Fruit fly (Drosophila melanogaster) whole organism, embryonic: ENCODE results near the gene Rnb.

Experiments used
- Abd-B ChIP-seq: fragments of 200-800 bp; sonication (Bioruptor generic); optimal IDR thresholded peaks from 2 replicates; lab custom pipeline; 2018; ENCODE audit warnings: missing biosample characterization, mild to moderate bottlenecking, missing genetic modification characterization, moderate library complexity
- Aef1 ChIP-seq: fragments of 200-800 bp; sonication (Bioruptor generic); IDR thresholded peaks from 3 replicates; pipeline ENCODE4 v1.3.6; 2022; ENCODE audit warnings: missing biosample characterization, missing genetic modification characterization
- Antp ChIP-seq: fragments of 200-800 bp; sonication (Bioruptor generic); optimal IDR thresholded peaks from 3 replicates; lab custom pipeline; 2016; ENCODE audit warnings: missing biosample characterization, missing genetic modification characterization
- Atf6 ChIP-seq: fragments of 200-800 bp; sonication (Bioruptor generic); IDR thresholded peaks from 2 replicates; pipeline ENCODE4 v1.3.6; 2022; ENCODE audit warnings: missing biosample characterization, missing genetic modification characterization
- Bdp1 ChIP-seq: fragments of 200-800 bp; sonication (Bioruptor generic); optimal IDR thresholded peaks from 3 replicates; lab custom pipeline; 2016; ENCODE audit warnings: missing biosample characterization, missing genetic modification characterization
- C15 ChIP-seq: fragments of 200-800 bp; sonication (Bioruptor generic); IDR thresholded peaks from 3 replicates; pipeline ENCODE4 v1.3.6; 2022; ENCODE audit warnings: missing biosample characterization, missing genetic modification characterization
- CG10959 ChIP-seq: fragments of 200-800 bp; sonication (Bioruptor generic); IDR thresholded peaks from 2 replicates; pipeline ENCODE4 v1.3.6; 2022; ENCODE audit warnings: missing biosample characterization, missing genetic modification characterization
- CG11398 ChIP-seq: fragments of 200-800 bp; sonication (Bioruptor generic); optimal IDR thresholded peaks from 2 replicates; lab custom pipeline; 2016; ENCODE audit warnings: missing biosample characterization, missing genetic modification characterization
- CG12219 ChIP-seq: fragments of 200-800 bp; sonication (Bioruptor generic); optimal IDR thresholded peaks from 3 replicates; lab custom pipeline; 2018; ENCODE audit warnings: missing biosample characterization, mild to moderate bottlenecking, missing genetic modification characterization
- CG12769 ChIP-seq: fragments of 200-800 bp; sonication (Bioruptor generic); optimal IDR thresholded peaks from 2 replicates; lab custom pipeline; 2019; ENCODE audit warnings: missing biosample characterization, mild to moderate bottlenecking, missing genetic modification characterization, moderate library complexity
- CG14014 ChIP-seq: fragments of 200-800 bp; sonication (Bioruptor generic); IDR thresholded peaks from 2 replicates; pipeline ENCODE4 v1.3.6; 2022; ENCODE audit warnings: missing biosample characterization, missing genetic modification characterization
- CG14965 ChIP-seq: fragments of 200-800 bp; sonication (Bioruptor generic); optimal IDR thresholded peaks from 2 replicates; lab custom pipeline; 2016; ENCODE audit warnings: missing biosample characterization, missing genetic modification characterization, borderline replicate concordance
- CG17186 ChIP-seq: fragments of 200-800 bp; sonication (Bioruptor generic); optimal IDR thresholded peaks from 3 replicates; lab custom pipeline; 2017; ENCODE audit warnings: missing biosample characterization, missing genetic modification reagents, missing genetic modification characterization
- CG30403 ChIP-seq: fragments of 200-800 bp; sonication (Bioruptor generic); optimal IDR thresholded peaks from 3 replicates; lab custom pipeline; 2016; ENCODE audit warnings: missing biosample characterization, missing genetic modification characterization
- CG3726 ChIP-seq: fragments of 200-800 bp; sonication (Bioruptor generic); IDR thresholded peaks from 3 replicates; pipeline ENCODE4, ENCODE4 v1.3.6; 2022; ENCODE audit warnings: missing biosample characterization, missing genetic modification characterization
- CG5245 ChIP-seq: fragments of 200-800 bp; sonication (Bioruptor generic); optimal IDR thresholded peaks from 3 replicates; lab custom pipeline; 2016; ENCODE audit warnings: missing biosample characterization, missing genetic modification characterization
- CG6689 ChIP-seq: fragments of 200-800 bp; sonication (Bioruptor generic); IDR thresholded peaks from 2 replicates; pipeline ENCODE4 v1.3.6; 2022; ENCODE audit warnings: missing biosample characterization, missing genetic modification characterization
- CG8765 ChIP-seq: fragments of 200-800 bp; sonication (Bioruptor generic); IDR thresholded peaks from 2 replicates; pipeline ENCODE4 v1.3.6; 2022; ENCODE audit warnings: missing biosample characterization, missing genetic modification characterization
- CG9797 ChIP-seq: fragments of 200-800 bp; sonication (Bioruptor generic); optimal IDR thresholded peaks from 3 replicates; lab custom pipeline; 2018; ENCODE audit warnings: missing biosample characterization, mild to moderate bottlenecking, missing genetic modification characterization
- D ChIP-seq, 2 experiments: fragments of 200-800 bp in 1 of 2; fragments of >200 bp in 1 of 2; sonication (Bioruptor generic) in 1 of 2; optimal IDR thresholded peaks; 2 replicates in 1 of 2; 3 replicates in 1 of 2; lab custom pipeline; 2017; ENCODE audit warnings: mild to moderate bottlenecking in 1 of 2, missing biosample characterization in 1 of 2, missing genetic modification characterization in 1 of 2, missing genetic modification reagents in 1 of 2
- Ets65A ChIP-seq: fragments of 200-800 bp; sonication (Bioruptor generic); peaks from one replicate; lab custom pipeline; 2016; ENCODE audit warnings: missing biosample characterization, missing genetic modification characterization
- MESR4 ChIP-seq: fragments of 200-800 bp; sonication (Bioruptor generic); optimal IDR thresholded peaks from 2 replicates; lab custom pipeline; 2018; ENCODE audit warnings: missing biosample characterization, mild to moderate bottlenecking, missing genetic modification characterization, moderate library complexity
- Mad ChIP-seq: fragments of 200-800 bp; sonication (Bioruptor generic); optimal IDR thresholded peaks from 2 replicates; lab custom pipeline; 2016; ENCODE audit warnings: missing biosample characterization, missing genetic modification characterization
- Max ChIP-seq: fragments of 200-800 bp; sonication (Bioruptor generic); optimal IDR thresholded peaks from 2 replicates; lab custom pipeline; 2016; ENCODE audit warnings: missing biosample characterization, mild to moderate bottlenecking, missing genetic modification characterization
- Ravus ChIP-seq: fragments of 200-800 bp; sonication (Bioruptor generic); IDR thresholded peaks from 2 replicates; pipeline ENCODE4 v1.3.6; 2022; ENCODE audit warnings: missing biosample characterization, missing genetic modification characterization
- Rx ChIP-seq: fragments of 200-800 bp; sonication (Bioruptor generic); IDR thresholded peaks from 2 replicates; pipeline ENCODE4 v1.3.6; 2022; ENCODE audit warnings: missing biosample characterization, missing genetic modification characterization
- Xbp1 ChIP-seq: fragments of 200-800 bp; sonication (Bioruptor generic); optimal IDR thresholded peaks from 3 replicates; lab custom pipeline; 2016; ENCODE audit warnings: missing biosample characterization, mild to moderate bottlenecking, missing genetic modification characterization
- ci ChIP-seq: fragments of 200-800 bp; sonication (Bioruptor generic); IDR thresholded peaks from 3 replicates; pipeline ENCODE4 v1.3.6; 2022; ENCODE audit warnings: missing biosample characterization, missing genetic modification characterization
- corto ChIP-seq: fragments of 200-800 bp; sonication (Bioruptor generic); optimal IDR thresholded peaks from 2 replicates; lab custom pipeline; 2016; ENCODE audit warnings: missing biosample characterization, mild to moderate bottlenecking, missing genetic modification characterization, moderate library complexity
- crol ChIP-seq: fragments of 200-800 bp; sonication (Bioruptor generic); IDR thresholded peaks from 2 replicates; pipeline ENCODE4 v1.3.6; 2022; ENCODE audit warnings: missing biosample characterization, missing genetic modification characterization
- da ChIP-seq: fragments of 200-800 bp; sonication (Bioruptor generic); optimal IDR thresholded peaks from 2 replicates; lab custom pipeline; 2016; ENCODE audit warnings: missing biosample characterization, missing genetic modification characterization
- gsb-n ChIP-seq: fragments of 200-800 bp; sonication (Bioruptor generic); optimal IDR thresholded peaks from 3 replicates; lab custom pipeline; 2018; ENCODE audit warnings: missing biosample characterization, mild to moderate bottlenecking, missing genetic modification characterization
- gt ChIP-seq: fragments of 200-800 bp; sonication (Bioruptor generic); IDR thresholded peaks from 2 replicates; pipeline ENCODE4 v1.3.6; 2022; ENCODE audit warnings: missing biosample characterization, missing genetic modification characterization
- hkb ChIP-seq, 2 experiments: fragments of 200-800 bp in 1 of 2; fragments of >200 bp in 1 of 2; sonication (Bioruptor generic) in 1 of 2; IDR thresholded peaks in 1 of 2; optimal IDR thresholded peaks in 1 of 2; 2 replicates each; pipeline versions ENCODE4 v1.3.6 to Lab custom; 2017 to 2022; ENCODE audit warnings: missing biosample characterization in 1 of 2, missing genetic modification characterization in 1 of 2
- ind ChIP-seq: fragments of 200-800 bp; sonication (Bioruptor generic); optimal IDR thresholded peaks from 3 replicates; lab custom pipeline; 2016; ENCODE audit warnings: missing biosample characterization, missing genetic modification characterization
- kah ChIP-seq: fragments of 200-800 bp; sonication (Bioruptor generic); optimal IDR thresholded peaks from 2 replicates; lab custom pipeline; 2018; ENCODE audit warnings: missing biosample characterization, mild to moderate bottlenecking, missing genetic modification characterization
- pan ChIP-seq, 4 experiments: fragments of >200 bp in 3 of 4; fragments of 200-800 bp in 1 of 4; sonication (Bioruptor generic) in 1 of 4; optimal IDR thresholded peaks in 3 of 4; IDR thresholded peaks in 1 of 4; 2 replicates each; pipeline versions ENCODE4 v1.3.6 to Lab custom; 2017 to 2022; ENCODE audit warnings: missing biosample characterization in 2 of 4, missing genetic modification characterization in 2 of 4, mixed read lengths in 1 of 4
- peb ChIP-seq: fragments of 200-800 bp; sonication (Bioruptor generic); IDR thresholded peaks from 2 replicates; pipeline ENCODE4 v1.3.6; 2022; ENCODE audit warnings: missing biosample characterization, missing genetic modification characterization
- phol ChIP-seq: fragments of 200-800 bp; sonication (Bioruptor generic); optimal IDR thresholded peaks from 3 replicates; lab custom pipeline; 2018; ENCODE audit warnings: missing biosample characterization, mild to moderate bottlenecking, missing genetic modification characterization, moderate library complexity
- prd ChIP-seq, 3 experiments: fragments of >200 bp in 2 of 3; fragments of 200-800 bp in 1 of 3; sonication (Bioruptor generic) in 1 of 3; optimal IDR thresholded peaks in 2 of 3; IDR thresholded peaks in 1 of 3; 2 replicates in 2 of 3; 3 replicates in 1 of 3; pipeline versions ENCODE4 v1.3.6 to Lab custom; 2017 to 2022; ENCODE audit warnings: missing biosample characterization in 1 of 3, missing genetic modification characterization in 1 of 3
- row ChIP-seq: fragments of 200-800 bp; sonication (Bioruptor generic); IDR thresholded peaks from 3 replicates; pipeline ENCODE4 v1.3.6; 2022; ENCODE audit warnings: missing biosample characterization, missing genetic modification characterization
- sens ChIP-seq: fragments of 200-800 bp; sonication (Bioruptor generic); peaks from one replicate; lab custom pipeline; 2016; ENCODE audit warnings: missing biosample characterization, missing genetic modification characterization
- sob ChIP-seq: fragments of 200-800 bp; sonication (Bioruptor generic); IDR thresholded peaks from 2 replicates; pipeline ENCODE4 v1.3.6; 2022; ENCODE audit warnings: missing biosample characterization, missing genetic modification characterization
- tap ChIP-seq: fragments of 200-800 bp; optimal IDR thresholded peaks from 3 replicates; lab custom pipeline; 2019; ENCODE audit warnings: missing biosample characterization, mild to moderate bottlenecking, missing genetic modification characterization, moderate library complexity
- tgo ChIP-seq: fragments of 200-800 bp; sonication (Bioruptor generic); IDR thresholded peaks from 3 replicates; pipeline ENCODE4 v1.3.6; 2022; ENCODE audit warnings: missing biosample characterization, missing genetic modification characterization
- twi ChIP-seq: fragments of 200-800 bp; optimal IDR thresholded peaks from 2 replicates; lab custom pipeline; 2019; ENCODE audit warnings: missing biosample characterization, mild to moderate bottlenecking, missing genetic modification characterization, moderate library complexity
- vvl ChIP-seq: fragments of 200-800 bp; sonication (Bioruptor generic); IDR thresholded peaks from 2 replicates; pipeline ENCODE4 v1.3.6; 2022; ENCODE audit warnings: missing biosample characterization, missing genetic modification characterization

Rnb gene

DNA sequence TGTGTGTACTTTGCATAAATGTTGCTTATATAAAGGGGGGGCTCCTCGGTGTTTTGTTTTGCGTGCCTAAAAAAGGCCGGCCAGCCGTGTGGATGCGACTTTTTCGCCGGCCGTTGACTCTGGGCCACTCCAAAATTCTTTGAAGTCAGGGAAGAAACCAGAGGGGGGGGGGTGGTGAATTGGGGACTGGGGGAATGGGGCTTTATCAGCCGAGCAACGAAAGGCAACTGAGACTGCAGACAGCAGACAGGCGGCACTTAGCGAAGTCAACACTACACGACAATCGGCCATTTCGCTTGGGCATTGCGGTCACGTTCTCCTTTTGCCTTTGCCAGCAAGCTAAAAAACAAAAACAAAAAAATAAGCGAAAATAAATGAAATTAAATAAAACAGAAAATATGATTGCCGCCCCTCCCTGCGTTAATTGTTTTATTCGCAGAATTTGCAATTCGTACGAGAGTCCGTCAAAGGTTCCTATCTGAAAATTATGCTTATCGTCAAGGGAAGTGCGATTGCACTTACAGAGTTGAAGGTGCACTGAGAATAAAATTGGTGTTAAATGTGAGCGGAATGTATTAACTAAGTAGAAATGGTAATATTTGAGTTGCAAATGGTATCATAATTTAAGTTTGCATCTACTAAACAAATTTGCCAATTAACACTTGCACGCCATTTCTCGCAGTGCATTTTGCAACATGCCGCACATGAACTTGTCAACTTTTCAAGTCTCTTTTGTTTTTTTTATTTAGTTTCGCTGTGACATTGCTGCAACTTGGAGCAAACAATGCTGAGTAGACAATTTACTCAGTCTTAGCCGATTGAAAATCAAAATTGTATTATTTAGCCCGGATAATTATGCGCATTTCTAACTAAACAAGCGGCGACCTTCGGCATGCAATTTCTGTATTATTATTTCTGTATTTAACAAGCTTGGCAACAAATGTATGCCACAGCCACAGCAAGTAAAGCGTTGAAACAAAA is 12.8 kb downstream of the Rnb start (continued):
- TF ChIP-seq crol, result peak; percentile 57
- no peak for TF ChIP-seq CG11398 (GFP tag; lab: Kevin White, UChicago)
- TF ChIP-seq tgo (GFP tag; lab: Robert Waterston, UW), result 0 out of 3 replicates have a peak, but pooled peaks have one; percentile 14
- no peak for TF ChIP-seq prd (optimal IDR thresholded peaks at IDR 0.05; lab: Kevin White, UChicago)
- TF ChIP-seq prd (GFP tag; IDR thresholded peaks at IDR 0.05; lab: Robert Waterston, UW), result peak; percentile 49; the same call in 1 of the 3 replicates
- 0 out of 3 replicates have a peak, but pooled peaks have one; percentile 31 for TF ChIP-seq row
- TF ChIP-seq C15 (GFP tag; lab: Robert Waterston, UW), result no peak
- TF ChIP-seq sens (GFP tag; lab: Kevin White, UChicago), result peak; percentile 80
- 0 out of 3 replicates have a peak, but pooled peaks have one; percentile 47 for TF ChIP-seq CG3726
- no peak for TF ChIP-seq kah (GFP tag; lab: Kevin White, UChicago)
- TF ChIP-seq CG14014 (GFP tag; lab: Robert Waterston, UW), result 0 out of 2 replicates have a peak, but pooled peaks have one; percentile 26
- TF ChIP-seq hkb (optimal IDR thresholded peaks at IDR 0.05; lab: Kevin White, UChicago), result no peak
- TF ChIP-seq hkb (GFP tag; IDR thresholded peaks at IDR 0.05; lab: Robert Waterston, UW), result peak; percentile 41; the same call in 1 of the 2 replicates
- TF ChIP-seq CG30403 (GFP tag; lab: Kevin White, UChicago), result no peak
- no peak for TF ChIP-seq CG14965 (GFP tag; lab: Kevin White, UChicago)
- no peak for TF ChIP-seq twi (tag; lab: Kevin White, UChicago)
- peak; percentile 26 for TF ChIP-seq phol (tag; lab: Kevin White, UChicago)
- TF ChIP-seq Mad (GFP tag; lab: Kevin White, UChicago), result no peak
- no peak for TF ChIP-seq CG17186 (GFP tag; lab: Kevin White, UChicago)
- no peak for TF ChIP-seq CG9797 (GFP tag; lab: Kevin White, UChicago)
- TF ChIP-seq CG5245 (GFP tag; lab: Kevin White, UChicago), result no peak
- TF ChIP-seq peb (GFP tag; lab: Robert Waterston, UW), result no peak
- no peak for TF ChIP-seq CG10959
- peak; percentile 39; the same call in 1 of the 3 replicates for TF ChIP-seq Aef1
- no peak for TF ChIP-seq tap (tag; lab: Kevin White, UChicago)
- no peak for TF ChIP-seq D (optimal IDR thresholded peaks at IDR 0.05; lab: Kevin White, UChicago)
- no peak for TF ChIP-seq D (GFP tag; optimal IDR thresholded peaks at IDR 0.05; lab: Kevin White, UChicago)
- no peak for TF ChIP-seq CG8765
- peak; percentile 87 for TF ChIP-seq Ets65A
- TF ChIP-seq Max, result peak; percentile 6
- TF ChIP-seq Abd-B (GFP tag; lab: Kevin White, UChicago), result no peak
- TF ChIP-seq CG12769, result no peak
- TF ChIP-seq pan (optimal IDR thresholded peaks at IDR 0.05; lab: Kevin White, UChicago), result no peak
- peak in 1 of 2 experiments; percentile 57 for TF ChIP-seq pan (GFP tag; optimal IDR thresholded peaks at IDR 0.05 in 1 of 2, IDR thresholded peaks at IDR 0.05 in 1 of 2)
- TF ChIP-seq da, result no peak
- peak; percentile 16 for TF ChIP-seq ind (GFP tag; lab: Kevin White, UChicago)
- peak; percentile 46 for TF ChIP-seq corto (GFP tag; lab: Kevin White, UChicago)
- TF ChIP-seq MESR4, result no peak
- no peak for TF ChIP-seq Ravus (GFP tag; lab: Robert Waterston, UW)
- TF ChIP-seq CG6689 (GFP tag; lab: Robert Waterston, UW), result peak; percentile 14; the same call in 1 of the 2 replicates
- peak; percentile 26; the same call in 1 of the 2 replicates for TF ChIP-seq Atf6
- TF ChIP-seq gt (GFP tag; lab: Robert Waterston, UW), result no peak
- no peak for TF ChIP-seq Xbp1
- TF ChIP-seq ci (GFP tag; lab: Robert Waterston, UW), result peak; percentile 54; the same call in 2 of the 3 replicates
- no peak for TF ChIP-seq Antp (GFP tag; lab: Kevin White, UChicago)
- no peak for TF ChIP-seq gsb-n
- no peak for TF ChIP-seq sob (GFP tag; lab: Robert Waterston, UW)
- TF ChIP-seq vvl, result peak; percentile 66
- no peak for TF ChIP-seq Bdp1 (GFP tag; lab: Kevin White, UChicago)
- peak; percentile 40; the same call in 1 of the 2 replicates for TF ChIP-seq Rx (GFP tag; lab: Robert Waterston, UW)
- no peak for TF ChIP-seq CG12219 (GFP tag; lab: Kevin White, UChicago)
